Fruit fly (Drosophila melanogaster): Measurements from ENCODE around the gene CG42486.

- no peak for TF ChIP-seq EcR (GFP tag; optimal IDR thresholded peaks at IDR 0.05)
- no peak for TF ChIP-seq CG8478 (optimal IDR thresholded peaks at IDR 0.05)
Measured at dm6 chr2L:11870867-11871452, 28.0 kb downstream of the CG42486 start.

All from whole organism.